Worm (Caenorhabditis elegans): Measurements from ENCODE around the gene rpl-7A.

Gene rpl-7A

ce11 chrIV:4400350-4401326, 10.2 kb upstream of the rpl-7A start, which contains the start of gene Y24D9A.6 (continued):
- TF ChIP-seq nhr-11 (tag; optimal IDR thresholded peaks at IDR 0.05) (peak; percentile 68), Y116A8C.19 (tag; optimal IDR thresholded peaks at IDR 0.05; ENCODE audit: borderline replicate concordance) (no peak), nhr-85 (tag) (peak; percentile 100), nhr-77 (tag; optimal IDR thresholded peaks at IDR 0.05) (peak; percentile 61), snu-23 (GFP tag; optimal IDR thresholded peaks at IDR 0.05) (peak; percentile 63), aha-1 (tag; optimal IDR thresholded peaks at IDR 0.05) (no peak), jun-1 (tag; optimal IDR thresholded peaks at IDR 0.05) (peak; percentile 42), lin-39 (tag; optimal IDR thresholded peaks at IDR 0.05) (peak; percentile 74), vab-15 (tag; optimal IDR thresholded peaks at IDR 0.05) (peak; percentile 66), zag-1 (tag; optimal IDR thresholded peaks at IDR 0.05) (no peak), tlp-1 (tag; optimal IDR thresholded peaks at IDR 0.05) (no peak), nhr-71 (tag; optimal IDR thresholded peaks at IDR 0.05) (peak; percentile 88), ceh-90 (tag; optimal IDR thresholded peaks at IDR 0.05) (no peak), nhr-76 (tag; optimal IDR thresholded peaks at IDR 0.05) (no peak), ceh-82 (tag; optimal IDR thresholded peaks at IDR 0.05) (peak; percentile 20 to 47 (median 37)), rnt-1 (tag; optimal IDR thresholded peaks at IDR 0.05) (peak; percentile 49), unc-30 (tag; optimal IDR thresholded peaks at IDR 0.05) (no peak), hlh-17 (GFP tag; optimal IDR thresholded peaks at IDR 0.05; ENCODE audit: borderline replicate concordance) (no peak), snpc-4 (tag; optimal IDR thresholded peaks at IDR 0.05) (no peak), nhr-20 (tag; optimal IDR thresholded peaks at IDR 0.05) (peak; percentile 84), ama-1 (optimal IDR thresholded peaks at IDR 0.05) (peak; percentile 50), hpl-2 (GFP tag; optimal IDR thresholded peaks at IDR 0.05) (peak; percentile 74), ztf-4 (tag; optimal IDR thresholded peaks at IDR 0.05) (peak; percentile 68), lir-3 (tag; optimal IDR thresholded peaks at IDR 0.05; ENCODE audit: poor library complexity) (peak; percentile 16), nhr-47 (tag; optimal IDR thresholded peaks at IDR 0.05) (peak; percentile 84), alr-1 (tag; optimal IDR thresholded peaks at IDR 0.05; ENCODE audit: borderline replicate concordance) (no peak), C34B4.2 (tag; optimal IDR thresholded peaks at IDR 0.05) (no peak), unc-86 (tag; optimal IDR thresholded peaks at IDR 0.05) (no peak), ces-1 (GFP tag; optimal IDR thresholded peaks at IDR 0.05) (no peak), isw-1 (GFP tag; IDR thresholded peaks at IDR 0.05) (no peak), pax-3 (tag; optimal IDR thresholded peaks at IDR 0.05) (peak; percentile 4), skn-1 (tag; optimal IDR thresholded peaks at IDR 0.05) (peak; percentile 57), unc-98 (GFP tag; IDR thresholded peaks at IDR 0.05) (no peak), egl-13 (tag; optimal IDR thresholded peaks at IDR 0.05) (no peak), lin-35 (GFP tag; optimal IDR thresholded peaks at IDR 0.05) (peak; percentile 56 to 86), pag-3 (tag; optimal IDR thresholded peaks at IDR 0.05; ENCODE audit: borderline replicate concordance, insufficient read depth) (no peak), nhr-19 (GFP tag; conservative IDR thresholded peaks at IDR 0.05) (peak; percentile 89), zip-4 (GFP tag; optimal IDR thresholded peaks at IDR 0.05) (no peak), C04F5.9 (tag; optimal IDR thresholded peaks at IDR 0.05) (no peak), mab-9 (GFP tag; IDR thresholded peaks at IDR 0.05) (peak; percentile 59), fkh-10 (GFP tag; optimal IDR thresholded peaks at IDR 0.05) (no peak), fkh-8 (tag; optimal IDR thresholded peaks at IDR 0.05) (no peak), nhr-90 (tag; optimal IDR thresholded peaks at IDR 0.05; ENCODE audit: poor library complexity) (peak; percentile 94), dsc-1 (tag; optimal IDR thresholded peaks at IDR 0.05) (no peak), mep-1 (tag; optimal IDR thresholded peaks at IDR 0.05) (peak; percentile 78), ztf-11 (tag; optimal IDR thresholded peaks at IDR 0.05) (no peak), elt-3 (tag; optimal IDR thresholded peaks at IDR 0.05) (peak in 3 of 6 experiments; percentile 69 to 89 (median 76)), fos-1 (tag; optimal IDR thresholded peaks at IDR 0.05) (peak; percentile 55), lin-15B (tag; optimal IDR thresholded peaks at IDR 0.05) (no peak), C16A3.4 (tag; optimal IDR thresholded peaks at IDR 0.05) (peak; percentile 72)

Data from whole organism, L1 larva.